Fruit fly (Drosophila melanogaster): ENCODE results near the gene Dmtn.

Dmtn gene

DNA sequence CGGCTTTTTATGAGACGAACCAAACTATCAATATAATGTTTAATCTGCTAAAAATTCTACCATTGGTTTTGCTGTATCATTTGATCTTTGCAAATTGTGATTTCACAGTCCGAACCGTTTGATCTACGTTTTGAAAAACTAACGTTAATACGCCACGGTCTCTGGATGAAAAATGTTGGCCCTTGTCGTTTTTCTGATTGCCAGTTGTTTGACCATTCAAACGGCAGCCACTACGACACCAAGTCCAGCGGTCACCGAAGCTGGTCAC, 31.5 kb downstream of the Dmtn start, which contains the start of gene CG42564:
Gene CG42564 (plus strand): TSS at position 169 of the 268 bp plus-strand sequence.
- no peak for TF ChIP-seq Eip78C (GFP tag)
- TF ChIP-seq CG32006 (GFP tag; optimal IDR thresholded peaks at IDR 0.05), result no peak
- TF ChIP-seq fd85E (GFP tag; optimal IDR thresholded peaks at IDR 0.05), result no peak
- TF ChIP-seq dsx (GFP tag; optimal IDR thresholded peaks at IDR 0.05; ENCODE audit: poor library complexity, severe bottlenecking), result no peak
- peak; percentile 33 for TF ChIP-seq esn (GFP tag; optimal IDR thresholded peaks at IDR 0.05)

DNA sequence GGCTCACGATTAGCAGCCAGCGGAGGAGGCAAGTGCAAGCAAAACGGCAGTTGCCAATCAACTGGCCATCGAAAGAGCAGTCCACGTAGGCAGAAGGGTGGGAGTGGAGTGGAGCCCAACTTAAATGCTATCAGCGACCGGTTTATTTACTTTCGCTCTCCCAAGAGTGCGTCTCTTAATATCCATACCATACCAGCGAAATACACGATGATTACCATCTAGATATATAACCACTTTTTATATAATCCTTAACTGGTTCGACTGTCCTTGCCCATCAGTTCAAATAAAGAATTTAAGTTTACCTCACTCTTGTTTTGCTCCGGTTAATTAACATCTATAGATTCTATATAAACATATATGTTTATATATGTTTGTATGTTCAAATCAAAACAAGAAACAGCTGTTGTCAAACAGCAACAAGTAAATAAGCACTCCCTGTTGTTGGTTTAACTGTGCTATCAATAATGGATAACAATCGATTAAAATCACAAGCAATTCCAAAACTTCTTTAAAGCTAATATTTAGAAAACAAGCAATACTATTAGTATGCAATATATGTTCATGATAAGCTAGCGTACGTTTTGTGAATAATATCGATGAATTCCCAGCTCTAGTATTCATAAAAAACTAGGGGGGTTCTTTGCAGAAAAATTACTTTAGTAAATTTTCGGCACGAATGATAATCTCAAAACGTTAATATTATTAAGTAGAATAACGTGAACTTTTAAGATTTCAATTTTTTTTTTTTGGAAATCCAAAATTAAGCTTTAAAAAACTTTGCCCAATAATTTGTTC, 32.0 kb downstream of the Dmtn start:
- TF ChIP-seq lz (GFP tag; optimal IDR thresholded peaks at IDR 0.05) (peak; percentile 38), Smox (GFP tag; optimal IDR thresholded peaks at IDR 0.05) (peak; percentile 46), Blimp-1 (GFP tag; optimal IDR thresholded peaks at IDR 0.05) (peak; percentile 85), dsx (GFP tag; optimal IDR thresholded peaks at IDR 0.05; ENCODE audit: poor library complexity, severe bottlenecking) (no peak), salr (GFP tag; optimal IDR thresholded peaks at IDR 0.05) (no peak), CG6854 (GFP tag; optimal IDR thresholded peaks at IDR 0.05) (peak; percentile 4), Hr4 (GFP tag; optimal IDR thresholded peaks at IDR 0.05) (peak; percentile 60), eg (GFP tag; IDR thresholded peaks at IDR 0.05) (peak; percentile 57; the same call in 1 of the 3 replicates), Sox14 (GFP tag; optimal IDR thresholded peaks at IDR 0.05) (peak; percentile 52), CG8319 (GFP tag; optimal IDR thresholded peaks at IDR 0.05) (no peak), Hr38 (GFP tag; optimal IDR thresholded peaks at IDR 0.05) (no peak), Eip75B (GFP tag; optimal IDR thresholded peaks at IDR 0.05) (peak; percentile 36), fd85E (GFP tag; optimal IDR thresholded peaks at IDR 0.05) (peak; percentile 29), CG31627 (GFP tag; optimal IDR thresholded peaks at IDR 0.05) (peak; percentile 27), CG15336 (GFP tag; IDR thresholded peaks at IDR 0.05) (peak; percentile 33; the same call in 1 of the 2 replicates), Ets96B (tag; optimal IDR thresholded peaks at IDR 0.05) (peak; percentile 18), topi (GFP tag; optimal IDR thresholded peaks at IDR 0.05) (peak; percentile 47), CG11902 (GFP tag; optimal IDR thresholded peaks at IDR 0.05) (no peak), CG4318 (GFP tag; optimal IDR thresholded peaks at IDR 0.05) (no peak), Hr39 (GFP tag; optimal IDR thresholded peaks at IDR 0.05) (peak; percentile 44), CG34406 (GFP tag; optimal IDR thresholded peaks at IDR 0.05) (no peak), vri (GFP tag; optimal IDR thresholded peaks at IDR 0.05) (no peak), Eip93F (GFP tag; optimal IDR thresholded peaks at IDR 0.05) (no peak), CG11294 (GFP tag; IDR thresholded peaks at IDR 0.05) (no peak), Lpt (GFP tag; optimal IDR thresholded peaks at IDR 0.05) (no peak), CG10669 (GFP tag; optimal IDR thresholded peaks at IDR 0.05) (peak; percentile 21), CG8632 (GFP tag; optimal IDR thresholded peaks at IDR 0.05) (no peak), achi (GFP tag; optimal IDR thresholded peaks at IDR 0.05) (peak; percentile 42), Met (GFP tag; optimal IDR thresholded peaks at IDR 0.05) (peak; percentile 55), esn (GFP tag; optimal IDR thresholded peaks at IDR 0.05) (peak; percentile 69), CG6163 (GFP tag; IDR thresholded peaks at IDR 0.05) (peak; percentile 61; the same call in 1 of the 3 replicates), CG3919 (GFP tag; optimal IDR thresholded peaks at IDR 0.05) (peak; percentile 26), OdsH (GFP tag; optimal IDR thresholded peaks at IDR 0.05) (peak; percentile 59), CG16779 (tag; optimal IDR thresholded peaks at IDR 0.05) (no peak), Sox102F (GFP tag; optimal IDR thresholded peaks at IDR 0.05) (no peak), pdm3 (GFP tag; optimal IDR thresholded peaks at IDR 0.05) (peak; percentile 47), spab (GFP tag; optimal IDR thresholded peaks at IDR 0.05) (no peak), acj6 (GFP tag; optimal IDR thresholded peaks at IDR 0.05) (peak; percentile 48), CG3032 (tag; optimal IDR thresholded peaks at IDR 0.05) (peak; percentile 14), net (GFP tag; optimal IDR thresholded peaks at IDR 0.05) (peak; percentile 36), CG6276 (GFP tag; optimal IDR thresholded peaks at IDR 0.05) (no peak), CG6792 (GFP tag; optimal IDR thresholded peaks at IDR 0.05) (peak; percentile 14), cyc (GFP tag; optimal IDR thresholded peaks at IDR 0.05) (peak; percentile 27), fd59A (GFP tag; optimal IDR thresholded peaks at IDR 0.05) (no peak), CG32006 (GFP tag; optimal IDR thresholded peaks at IDR 0.05) (no peak), CG10631 (GFP tag; optimal IDR thresholded peaks at IDR 0.05) (peak; percentile 37), Gug (GFP tag; IDR thresholded peaks at IDR 0.05) (no peak)

Measured in whole organism, prepupa.